In the genomic region with DNA sequence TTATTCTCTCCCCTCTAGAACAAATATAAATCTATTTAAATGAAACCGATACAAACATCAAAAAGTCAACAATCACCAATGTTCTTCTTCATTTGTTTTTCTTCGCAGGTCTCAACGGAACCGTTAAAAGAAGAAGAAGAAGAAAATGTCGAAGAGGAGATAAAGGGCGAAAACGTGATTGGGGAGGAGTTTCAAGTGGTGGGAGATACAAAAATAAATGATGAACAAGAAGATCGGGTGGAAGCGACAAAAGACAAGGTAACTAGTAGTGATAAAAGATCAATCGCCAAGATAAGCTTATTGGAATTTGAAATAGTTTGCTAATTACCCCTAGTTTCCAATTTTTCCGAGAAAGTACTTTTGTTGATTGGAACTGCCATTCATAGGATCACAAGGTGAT, we compare ENCODE assay signal across 4 worm cellular contexts.
TF ChIP-seq lines count a peak whose summit lies in the region.

No protein-coding gene starts in this region.

TF ChIP-seq in whole organism, L1 larva, 84 proteins besides CTCF, POLR2A, EP300 and RAD21 (continues in another document):
- no peak for TF ChIP-seq hlh-4 (tag; optimal IDR thresholded peaks at IDR 0.05; lab: Kevin White, UChicago)
- no peak for TF ChIP-seq nhr-90 (tag; optimal IDR thresholded peaks at IDR 0.05; lab: Kevin White, UChicago; ENCODE audit: poor library complexity)
- TF ChIP-seq ets-5 (GFP tag; IDR thresholded peaks at IDR 0.05; lab: Robert Waterston, UW), result no peak
- peak; percentile 18 for TF ChIP-seq tbx-2 (tag; optimal IDR thresholded peaks at IDR 0.05; lab: Kevin White, UChicago)
- peak; percentile 58 for TF ChIP-seq snu-23 (GFP tag; optimal IDR thresholded peaks at IDR 0.05; lab: Kevin White, UChicago)
- no peak for TF ChIP-seq nhr-28 (tag; optimal IDR thresholded peaks at IDR 0.05; lab: Kevin White, UChicago)
- no peak for TF ChIP-seq jun-1 (tag; optimal IDR thresholded peaks at IDR 0.05; lab: Kevin White, UChicago)
- peak; percentile 54 for TF ChIP-seq lin-14 (GFP tag; optimal IDR thresholded peaks at IDR 0.05; lab: Kevin White, UChicago)
- peak in 1 of 2 experiments; percentile 32 for TF ChIP-seq mdl-1 (tag; optimal IDR thresholded peaks at IDR 0.05; lab: Kevin White, UChicago)
- TF ChIP-seq blmp-1 (tag; optimal IDR thresholded peaks at IDR 0.05; lab: Kevin White, UChicago), result peak; percentile 65
- peak in 4 of 6 experiments; percentile 31 to 70 (median 48) for TF ChIP-seq elt-3 (tag; optimal IDR thresholded peaks at IDR 0.05; lab: Kevin White, UChicago)
- peak in 1 of 2 experiments; percentile 42 for TF ChIP-seq lin-35 (GFP tag; optimal IDR thresholded peaks at IDR 0.05; lab: Kevin White, UChicago)
- TF ChIP-seq mep-1 (tag; optimal IDR thresholded peaks at IDR 0.05; lab: Kevin White, UChicago), result no peak
- TF ChIP-seq fos-1 (tag; optimal IDR thresholded peaks at IDR 0.05; lab: Kevin White, UChicago), result no peak
- TF ChIP-seq nhr-71 (tag; optimal IDR thresholded peaks at IDR 0.05; lab: Kevin White, UChicago), result peak; percentile 25
- TF ChIP-seq isw-1 (GFP tag; IDR thresholded peaks at IDR 0.05; lab: Robert Waterston, UW), result no peak
- no peak for TF ChIP-seq aha-1 (tag; optimal IDR thresholded peaks at IDR 0.05; lab: Kevin White, UChicago)
- TF ChIP-seq sptf-1 (tag; optimal IDR thresholded peaks at IDR 0.05; lab: Kevin White, UChicago), result no peak
- TF ChIP-seq nhr-85 (tag; lab: Kevin White, UChicago), result peak; percentile 84
- no peak for TF ChIP-seq pax-3 (tag; optimal IDR thresholded peaks at IDR 0.05; lab: Kevin White, UChicago)
- no peak for TF ChIP-seq nhr-76 (tag; optimal IDR thresholded peaks at IDR 0.05; lab: Kevin White, UChicago)
- peak; percentile 2 for TF ChIP-seq pag-3 (tag; optimal IDR thresholded peaks at IDR 0.05; lab: Kevin White, UChicago; ENCODE audit: borderline replicate concordance, insufficient read depth)

TF ChIP-seq in whole organism, L2 larva, 48 proteins besides CTCF, POLR2A, EP300 and RAD21 (continues in another document):
- TF ChIP-seq peb-1 (tag; optimal IDR thresholded peaks at IDR 0.05; lab: Kevin White, UChicago), result no peak
- no peak for TF ChIP-seq lin-39 (tag; optimal IDR thresholded peaks at IDR 0.05; lab: Kevin White, UChicago)
- TF ChIP-seq unc-39 (tag; optimal IDR thresholded peaks at IDR 0.05; lab: Kevin White, UChicago), result no peak
- TF ChIP-seq nhr-129 (tag; optimal IDR thresholded peaks at IDR 0.05; lab: Kevin White, UChicago), result peak; percentile 38
- no peak for TF ChIP-seq nhr-6 (tag; optimal IDR thresholded peaks at IDR 0.05; lab: Kevin White, UChicago)
- TF ChIP-seq ztf-4 (tag; optimal IDR thresholded peaks at IDR 0.05; lab: Kevin White, UChicago), result no peak
- no peak for TF ChIP-seq gmeb-1 (tag; optimal IDR thresholded peaks at IDR 0.05; lab: Kevin White, UChicago)
- no peak for TF ChIP-seq zag-1 (tag; optimal IDR thresholded peaks at IDR 0.05; lab: Kevin White, UChicago)
- TF ChIP-seq egl-27 (tag; optimal IDR thresholded peaks at IDR 0.05; lab: Kevin White, UChicago), result no peak
- no peak for TF ChIP-seq nhr-77 (tag; optimal IDR thresholded peaks at IDR 0.05; lab: Kevin White, UChicago)
- peak; percentile 44 for TF ChIP-seq nhr-25 (tag; optimal IDR thresholded peaks at IDR 0.05; lab: Kevin White, UChicago)
- TF ChIP-seq ceh-16 (tag; optimal IDR thresholded peaks at IDR 0.05; lab: Kevin White, UChicago), result no peak
- TF ChIP-seq alr-1 (tag; optimal IDR thresholded peaks at IDR 0.05; lab: Kevin White, UChicago), result no peak
- TF ChIP-seq nhr-10 (tag; optimal IDR thresholded peaks at IDR 0.05; lab: Kevin White, UChicago), result no peak
- no peak for TF ChIP-seq C34F6.9 (tag; optimal IDR thresholded peaks at IDR 0.05; lab: Kevin White, UChicago)
- no peak for TF ChIP-seq nhr-12 (tag; optimal IDR thresholded peaks at IDR 0.05; lab: Kevin White, UChicago)
- no peak for TF ChIP-seq mdl-1 (tag; optimal IDR thresholded peaks at IDR 0.05; lab: Kevin White, UChicago)
- no peak for TF ChIP-seq lin-11 (tag; optimal IDR thresholded peaks at IDR 0.05; lab: Kevin White, UChicago)
- TF ChIP-seq aly-2 (tag; optimal IDR thresholded peaks at IDR 0.05; lab: Kevin White, UChicago), result no peak
- TF ChIP-seq lsy-2 (tag; optimal IDR thresholded peaks at IDR 0.05; lab: Kevin White, UChicago), result no peak
- no peak for TF ChIP-seq lin-13 (GFP tag; optimal IDR thresholded peaks at IDR 0.05; lab: Kevin White, UChicago)
- TF ChIP-seq mbf-1 (tag; optimal IDR thresholded peaks at IDR 0.05; lab: Kevin White, UChicago), result no peak
- peak; percentile 24 for TF ChIP-seq sma-9 (GFP tag; optimal IDR thresholded peaks at IDR 0.05; lab: Kevin White, UChicago)
- no peak for TF ChIP-seq sma-9 (tag; optimal IDR thresholded peaks at IDR 0.05; lab: Kevin White, UChicago)

TF ChIP-seq in whole organism, L3 larva, 47 proteins besides CTCF, POLR2A, EP300 and RAD21:
- TF ChIP-seq daf-12 (tag; optimal IDR thresholded peaks at IDR 0.05; lab: Kevin White, UChicago), result no peak
- peak; percentile 28 for TF ChIP-seq nfya-1 (tag; optimal IDR thresholded peaks at IDR 0.05; lab: Kevin White, UChicago; ENCODE audit: insufficient read depth)

TF ChIP-seq in whole organism, L4 larva, 104 proteins besides CTCF, POLR2A, EP300 and RAD21:
- no peak for TF ChIP-seq tra-1 (GFP tag; IDR thresholded peaks at IDR 0.05; lab: Robert Waterston, UW)
- no peak for TF ChIP-seq mxl-2 (GFP tag; conservative IDR thresholded peaks at IDR 0.05; lab: Robert Waterston, UW)
- TF ChIP-seq nhr-237 (tag; optimal IDR thresholded peaks at IDR 0.05; lab: Kevin White, UChicago), result no peak
- no peak for TF ChIP-seq lin-39 (tag; optimal IDR thresholded peaks at IDR 0.05; lab: Kevin White, UChicago)
- no peak for TF ChIP-seq zfp-3 (GFP tag; conservative IDR thresholded peaks at IDR 0.05; lab: Robert Waterston, UW)
- TF ChIP-seq set-16 (GFP tag; IDR thresholded peaks at IDR 0.05; lab: Robert Waterston, UW), result no peak
- TF ChIP-seq mdl-1 (tag; optimal IDR thresholded peaks at IDR 0.05; lab: Kevin White, UChicago), result peak in 1 of 2 experiments; percentile 32
- TF ChIP-seq daf-12 (tag; optimal IDR thresholded peaks at IDR 0.05; lab: Kevin White, UChicago), result no peak
- TF ChIP-seq aly-2 (tag; optimal IDR thresholded peaks at IDR 0.05; lab: Kevin White, UChicago), result no peak
- no peak for TF ChIP-seq zip-11 (GFP tag; IDR thresholded peaks at IDR 0.05; lab: Robert Waterston, UW)
- no peak for TF ChIP-seq nhr-77 (tag; optimal IDR thresholded peaks at IDR 0.05; lab: Kevin White, UChicago)
- TF ChIP-seq ceh-32 (tag; optimal IDR thresholded peaks at IDR 0.05; lab: Kevin White, UChicago; ENCODE audit: poor library complexity), result no peak
- no peak for TF ChIP-seq sdz-12 (GFP tag; optimal IDR thresholded peaks at IDR 0.05; lab: Kevin White, UChicago)
- TF ChIP-seq unc-62 (GFP tag; optimal IDR thresholded peaks at IDR 0.05 in 1 of 2; lab: Kevin White, UChicago), result peak in 1 of 2 experiments; percentile 61
- TF ChIP-seq unc-62 (tag; optimal IDR thresholded peaks at IDR 0.05; lab: Kevin White, UChicago), result no peak
- no peak for TF ChIP-seq ceh-62 (tag; optimal IDR thresholded peaks at IDR 0.05; lab: Kevin White, UChicago)
- TF ChIP-seq F10B5.3 (tag; optimal IDR thresholded peaks at IDR 0.05; lab: Kevin White, UChicago), result no peak
- no peak for TF ChIP-seq ZK337.2 (GFP tag; IDR thresholded peaks at IDR 0.05; lab: Robert Waterston, UW)
- peak; percentile 23 for TF ChIP-seq dve-1 (tag; optimal IDR thresholded peaks at IDR 0.05; lab: Kevin White, UChicago; ENCODE audit: insufficient read depth)
- no peak for TF ChIP-seq saeg-2 (GFP tag; IDR thresholded peaks at IDR 0.05; lab: Robert Waterston, UW)
- no peak for TF ChIP-seq unc-39 (tag; optimal IDR thresholded peaks at IDR 0.05; lab: Kevin White, UChicago)
- TF ChIP-seq tag-97 (GFP tag; IDR thresholded peaks at IDR 0.05; lab: Robert Waterston, UW), result no peak
- no peak for TF ChIP-seq daf-16 (GFP tag; optimal IDR thresholded peaks at IDR 0.05; lab: Kevin White, UChicago)
- no peak for TF ChIP-seq daf-16 (tag; optimal IDR thresholded peaks at IDR 0.05; lab: Kevin White, UChicago)
- no peak for TF ChIP-seq Y48G9A.11 (GFP tag; IDR thresholded peaks at IDR 0.05; lab: Robert Waterston, UW)
- peak; percentile 42 for TF ChIP-seq aha-1 (tag; lab: Kevin White, UChicago)
- no peak for TF ChIP-seq gei-8 (GFP tag; optimal IDR thresholded peaks at IDR 0.05; lab: Kevin White, UChicago)
- TF ChIP-seq pha-4 (GFP tag; IDR thresholded peaks at IDR 0.05; lab: Robert Waterston, UW), result no peak
- no peak for TF ChIP-seq pha-4 (tag; optimal IDR thresholded peaks at IDR 0.05; lab: Kevin White, UChicago)
- no peak for TF ChIP-seq php-3 (GFP tag; IDR thresholded peaks at IDR 0.05; lab: Robert Waterston, UW)
- TF ChIP-seq hlh-30 (tag; optimal IDR thresholded peaks at IDR 0.05; lab: Kevin White, UChicago; ENCODE audit: insufficient read depth), result peak; percentile 18
- peak; percentile 6 for TF ChIP-seq cey-2 (tag; optimal IDR thresholded peaks at IDR 0.05; lab: Kevin White, UChicago; ENCODE audit: borderline replicate concordance, insufficient read depth)
- no peak for TF ChIP-seq lsy-2 (tag; optimal IDR thresholded peaks at IDR 0.05; lab: Kevin White, UChicago)
- peak; percentile 48 for TF ChIP-seq nhr-28 (tag; optimal IDR thresholded peaks at IDR 0.05; lab: Kevin White, UChicago)
- TF ChIP-seq nhr-10 (tag; optimal IDR thresholded peaks at IDR 0.05; lab: Kevin White, UChicago), result no peak
- no peak for TF ChIP-seq ceh-44 (GFP tag; IDR thresholded peaks at IDR 0.05; lab: Robert Waterston, UW)
- TF ChIP-seq lin-29 (GFP tag; IDR thresholded peaks at IDR 0.05; lab: Robert Waterston, UW), result peak; percentile 9; the same call in 1 of the 2 replicates
- no peak for TF ChIP-seq hlh-11 (tag; optimal IDR thresholded peaks at IDR 0.05; lab: Kevin White, UChicago)
- no peak for TF ChIP-seq daf-19 (GFP tag; conservative IDR thresholded peaks at IDR 0.05; lab: Robert Waterston, UW)
- TF ChIP-seq dmd-6 (GFP tag; IDR thresholded peaks at IDR 0.05; lab: Robert Waterston, UW), result 0 out of 2 replicates have a peak, but pooled peaks have one; percentile 12
- no peak for TF ChIP-seq jun-1 (tag; optimal IDR thresholded peaks at IDR 0.05; lab: Kevin White, UChicago)
TF ChIP-seq in whole organism, L4 larva: peak in this region for 9.
